Fruit fly (Drosophila melanogaster) whole organism, prepupa: ENCODE data around the gene CG44837.

Experiments
- CG11762 ChIP-seq: fragments of 200-800 bp; sonication (Bioruptor generic); optimal IDR thresholded peaks from 3 replicates; lab custom pipeline; 2016; ENCODE audit warnings: missing biosample characterization, missing genetic modification characterization; ENCODE audit not compliant: insufficient read depth
- CG6854 ChIP-seq: fragments of 200-800 bp; sonication (Bioruptor generic); optimal IDR thresholded peaks from 2 replicates; lab custom pipeline; 2017; ENCODE audit warnings: missing biosample characterization, mild to moderate bottlenecking, missing genetic modification characterization
- Eip75B ChIP-seq: fragments of 200-800 bp; sonication (Bioruptor generic); optimal IDR thresholded peaks from 3 replicates; lab custom pipeline; 2016; ENCODE audit warnings: missing biosample characterization, missing genetic modification characterization
- Gug ChIP-seq: fragments of 200-800 bp; sonication (Bioruptor generic); IDR thresholded peaks from 2 replicates; pipeline ENCODE4 v1.3.6; 2022; ENCODE audit warnings: missing biosample characterization, missing genetic modification characterization
- Met ChIP-seq: fragments of 200-800 bp; sonication (Bioruptor generic); optimal IDR thresholded peaks from 3 replicates; lab custom pipeline; 2016; ENCODE audit warnings: missing biosample characterization, missing genetic modification characterization

dm6 chr3L:11878815-11879214 lies 59.9 kb downstream of the CG44837 start, which contains the start of gene Sprn:
- TF ChIP-seq CG6854 (GFP tag; lab: Kevin White, UChicago), result no peak
- no peak for TF ChIP-seq CG11762 (GFP tag; lab: Kevin White, UChicago)
- TF ChIP-seq Eip75B (GFP tag; lab: Kevin White, UChicago), result no peak
- TF ChIP-seq Met (GFP tag; lab: Kevin White, UChicago), result no peak
- TF ChIP-seq Gug, result no peak
